Worm (Caenorhabditis elegans) whole organism, late embryonic: ENCODE results near the gene vps-36.

Experiments
- C08G9.2 ChIP-seq: sonication (generic microtip); optimal IDR thresholded peaks from 2 replicates; lab custom pipeline; 2016; ENCODE audit warnings: mild to moderate bottlenecking, missing genetic modification characterization, moderate library complexity, missing compliant biosample characterization
- C38D4.7 ChIP-seq: fragments of 200-800 bp; sonication (Bioruptor generic); optimal IDR thresholded peaks from 2 replicates; lab custom pipeline; 2018; ENCODE audit warnings: mild to moderate bottlenecking, missing genetic modification characterization, moderate library complexity, missing compliant biosample characterization
- F13H6.1 ChIP-seq: sonication (generic microtip); optimal IDR thresholded peaks from 2 replicates; lab custom pipeline; 2016; ENCODE audit warnings: missing genetic modification characterization, missing compliant biosample characterization
- T23F11.4 ChIP-seq: fragments of 200-800 bp; sonication (Bioruptor generic); optimal IDR thresholded peaks from 2 replicates; lab custom pipeline; 2018; ENCODE audit warnings: mild to moderate bottlenecking, missing genetic modification characterization, missing compliant biosample characterization
- ahr-1 ChIP-seq: sonication (generic microtip); optimal IDR thresholded peaks from 2 replicates; lab custom pipeline; 2016; ENCODE audit warnings: missing genetic modification characterization, missing compliant biosample characterization
- ama-1 ChIP-seq: fragments of 150-350 bp; optimal IDR thresholded peaks from 2 replicates; lab custom pipeline; 2014
- ceh-14 ChIP-seq: sonication (generic microtip); optimal IDR thresholded peaks from 2 replicates; lab custom pipeline; 2016; ENCODE audit warnings: missing genotype, missing genetic modification characterization, missing compliant biosample characterization
- ceh-18 ChIP-seq: sonication (generic microtip); optimal IDR thresholded peaks from 2 replicates; lab custom pipeline; 2016; ENCODE audit warnings: missing genetic modification characterization, missing compliant biosample characterization
- ceh-19 ChIP-seq: fragments of 200-800 bp; sonication (Bioruptor generic); optimal IDR thresholded peaks from 2 replicates; lab custom pipeline; 2018; ENCODE audit warnings: mild to moderate bottlenecking, missing genetic modification characterization, missing compliant biosample characterization
- ceh-24 ChIP-seq: sonication (generic microtip); optimal IDR thresholded peaks from 2 replicates; lab custom pipeline; 2016; ENCODE audit warnings: mild to moderate bottlenecking, missing genetic modification characterization, missing compliant biosample characterization
- ceh-30 ChIP-seq: fragments of 150-350 bp; optimal IDR thresholded peaks from 2 replicates; lab custom pipeline; 2014; ENCODE audit warnings: missing biosample characterization, missing genetic modification characterization
- ceh-31 ChIP-seq: sonication (generic microtip); optimal IDR thresholded peaks from 2 replicates; lab custom pipeline; 2016; ENCODE audit warnings: missing genetic modification characterization, missing compliant biosample characterization
- che-1 ChIP-seq: sonication (generic microtip); optimal IDR thresholded peaks from 2 replicates; lab custom pipeline; 2016; ENCODE audit warnings: mild to moderate bottlenecking, missing genetic modification characterization, missing compliant biosample characterization
- dve-1 ChIP-seq: sonication (generic microtip); optimal IDR thresholded peaks from 2 replicates; lab custom pipeline; 2017; ENCODE audit warnings: antibody characterized with exemption, mild to moderate bottlenecking, missing genetic modification characterization, missing compliant biosample characterization
- elt-4 ChIP-seq: sonication (generic microtip); optimal IDR thresholded peaks from 2 replicates; lab custom pipeline; 2016; ENCODE audit warnings: missing genetic modification characterization, missing compliant biosample characterization
- ets-4 ChIP-seq: sonication (generic microtip); optimal IDR thresholded peaks from 2 replicates; lab custom pipeline; 2016; ENCODE audit warnings: missing genetic modification characterization, missing compliant biosample characterization
- eyg-1 ChIP-seq: sonication (generic microtip); optimal IDR thresholded peaks from 2 replicates; lab custom pipeline; 2016; ENCODE audit warnings: missing genotype, missing genetic modification characterization, missing compliant biosample characterization
- fkh-10 ChIP-seq: fragments of 150-350 bp; optimal IDR thresholded peaks from 2 replicates; lab custom pipeline; 2014; ENCODE audit warnings: missing biosample characterization, missing genetic modification reagents, missing genetic modification characterization
- fkh-6 ChIP-seq: sonication (generic microtip); optimal IDR thresholded peaks from 2 replicates; lab custom pipeline; 2016; ENCODE audit warnings: missing genetic modification characterization, missing compliant biosample characterization
- hlh-13 ChIP-seq: fragments of 200-800 bp; sonication (Bioruptor generic); optimal IDR thresholded peaks from 2 replicates; lab custom pipeline; 2018; ENCODE audit warnings: mild to moderate bottlenecking, missing genetic modification characterization, missing compliant biosample characterization
- hlh-15 ChIP-seq: sonication (generic microtip); optimal IDR thresholded peaks from 2 replicates; lab custom pipeline; 2016; ENCODE audit warnings: missing genetic modification characterization, missing compliant biosample characterization
- hlh-30 ChIP-seq: sonication (generic microtip); optimal IDR thresholded peaks from 2 replicates; lab custom pipeline; 2017; ENCODE audit warnings: antibody characterized with exemption, missing genetic modification characterization, missing compliant biosample characterization; ENCODE audit not compliant: insufficient read depth
- lim-6 ChIP-seq: sonication (generic microtip); optimal IDR thresholded peaks from 2 replicates; lab custom pipeline; 2016; ENCODE audit warnings: missing genetic modification characterization, missing compliant biosample characterization
- lin-11 ChIP-seq: fragments of 200-800 bp; sonication (Bioruptor generic); optimal IDR thresholded peaks from 2 replicates; lab custom pipeline; 2018; ENCODE audit warnings: mild to moderate bottlenecking, missing genetic modification characterization, missing compliant biosample characterization
- mec-3 ChIP-seq: sonication (generic microtip); optimal IDR thresholded peaks from 2 replicates; lab custom pipeline; 2016; ENCODE audit warnings: borderline replicate concordance, missing genetic modification characterization, missing compliant biosample characterization
- nhr-232 ChIP-seq: sonication (generic microtip); optimal IDR thresholded peaks from 2 replicates; lab custom pipeline; 2016; ENCODE audit warnings: missing genetic modification characterization, missing compliant biosample characterization
- npax-4 ChIP-seq: sonication (generic microtip); optimal IDR thresholded peaks from 2 replicates; lab custom pipeline; 2016; ENCODE audit warnings: missing genetic modification characterization, missing compliant biosample characterization
- odd-2 ChIP-seq: sonication (generic microtip); optimal IDR thresholded peaks from 2 replicates; lab custom pipeline; 2017; ENCODE audit warnings: antibody characterized with exemption, mild to moderate bottlenecking, missing genetic modification characterization, missing compliant biosample characterization
- pag-3 ChIP-seq: sonication (generic microtip); optimal IDR thresholded peaks from 2 replicates; lab custom pipeline; 2016; ENCODE audit warnings: missing compliant biosample characterization, missing genetic modification characterization, borderline replicate concordance
- pax-1 ChIP-seq: fragments of 150-350 bp; optimal IDR thresholded peaks from 2 replicates; lab custom pipeline; 2014; ENCODE audit warnings: missing biosample characterization, missing genetic modification characterization
- pha-2 ChIP-seq: sonication (generic microtip); optimal IDR thresholded peaks from 2 replicates; lab custom pipeline; 2017; ENCODE audit warnings: mild to moderate bottlenecking, missing genetic modification characterization, missing compliant biosample characterization
- pha-4 ChIP-seq: fragments of 150-350 bp; optimal IDR thresholded peaks from 2 replicates; lab custom pipeline; 2018; ENCODE audit warnings: missing biosample characterization, missing genetic modification reagents, missing genetic modification characterization
- pqm-1 ChIP-seq: sonication (generic microtip); optimal IDR thresholded peaks from 2 replicates; lab custom pipeline; 2016; ENCODE audit warnings: missing genetic modification characterization, missing compliant biosample characterization
- ref-2 ChIP-seq: sonication (generic microtip); optimal IDR thresholded peaks from 2 replicates; lab custom pipeline; 2016; ENCODE audit warnings: missing genetic modification characterization, missing compliant biosample characterization
- rnt-1 ChIP-seq: sonication (generic microtip); optimal IDR thresholded peaks from 2 replicates; lab custom pipeline; 2016; ENCODE audit warnings: missing genetic modification characterization, missing compliant biosample characterization
- sdc-2 ChIP-seq: sonication (generic microtip); optimal IDR thresholded peaks from 2 replicates; lab custom pipeline; 2016; ENCODE audit warnings: missing genotype, missing genetic modification characterization, missing compliant biosample characterization
- sox-2 ChIP-seq: fragments of 200-800 bp; sonication (Bioruptor generic); IDR thresholded peaks from 2 replicates; pipeline ENCODE4 v1.3.6; 2022; ENCODE audit warnings: missing genetic modification reagents, missing genetic modification characterization, missing compliant biosample characterization
- sox-4 ChIP-seq: sonication (generic microtip); optimal IDR thresholded peaks from 2 replicates; lab custom pipeline; 2017; ENCODE audit warnings: mild to moderate bottlenecking, missing genetic modification characterization, inconsistent platforms, missing compliant biosample characterization
- syd-9 ChIP-seq: sonication (generic microtip); optimal IDR thresholded peaks from 2 replicates; lab custom pipeline; 2016; ENCODE audit warnings: mild to moderate bottlenecking, missing genetic modification characterization, moderate library complexity, missing compliant biosample characterization
- tbx-7 ChIP-seq: sonication (generic microtip); optimal IDR thresholded peaks from 2 replicates; lab custom pipeline; 2016; ENCODE audit warnings: missing genotype, missing genetic modification characterization, missing compliant biosample characterization
- ttx-3 ChIP-seq: sonication (generic microtip); optimal IDR thresholded peaks from 2 replicates; lab custom pipeline; 2016; ENCODE audit warnings: missing genetic modification reagents, missing genetic modification characterization, missing compliant biosample characterization
- unc-3 ChIP-seq, 2 experiments: fragments of 200-800 bp in 1 of 2; sonication (Bioruptor generic) in 1 of 2; sonication (generic microtip) in 1 of 2; conservative IDR thresholded peaks in 1 of 2; optimal IDR thresholded peaks in 1 of 2; 2 replicates each; pipeline versions ENCODE4 v1.3.6 to Lab custom; 2016 to 2022; ENCODE audit warnings: missing compliant biosample characterization in 2 of 2, missing genetic modification characterization in 2 of 2, missing genetic modification reagents in 1 of 2
- unc-42 ChIP-seq: sonication (generic microtip); optimal IDR thresholded peaks from 2 replicates; lab custom pipeline; 2016; ENCODE audit warnings: missing genotype, missing genetic modification characterization, missing compliant biosample characterization
- zip-5 ChIP-seq: sonication (generic microtip); optimal IDR thresholded peaks from 2 replicates; lab custom pipeline; 2016; ENCODE audit warnings: missing genetic modification characterization, missing compliant biosample characterization

Gene vps-36

DNA sequence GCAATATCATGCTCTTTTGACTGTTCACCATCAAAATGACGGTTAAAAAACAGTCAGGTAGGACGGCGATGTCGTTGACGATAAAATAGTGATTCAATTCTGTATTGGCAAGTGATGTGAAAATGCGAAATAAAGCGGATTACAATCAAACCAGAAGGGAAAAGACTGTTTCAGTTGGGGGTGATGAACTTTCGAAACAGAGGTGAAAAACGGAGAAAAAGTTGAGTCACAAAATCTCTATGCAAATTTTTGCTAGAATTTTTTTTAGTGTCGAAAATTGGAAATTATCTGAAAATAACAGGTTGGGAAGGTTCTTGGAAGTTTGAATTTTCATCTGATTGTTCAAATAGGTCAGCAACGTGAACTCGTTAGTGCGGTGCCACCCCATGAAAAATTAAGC, 38.7 kb downstream of the vps-36 start, which contains the start of gene nas-31:
TSS of gene nas-31 (minus strand) at position 101 of the 400 bp plus-strand sequence.
- TF ChIP-seq rnt-1 (tag; lab: Kevin White, UChicago), result no peak
- no peak for TF ChIP-seq lin-11 (tag; lab: Kevin White, UChicago)
- TF ChIP-seq ceh-31 (tag; lab: Kevin White, UChicago), result no peak
- TF ChIP-seq hlh-13 (GFP tag; lab: Kevin White, UChicago), result no peak
- TF ChIP-seq unc-3 (GFP tag; conservative IDR thresholded peaks at IDR 0.05; lab: Robert Waterston, UW), result no peak
- TF ChIP-seq unc-3 (tag; optimal IDR thresholded peaks at IDR 0.05; lab: Kevin White, UChicago), result no peak
- TF ChIP-seq hlh-15 (tag; lab: Kevin White, UChicago), result no peak
- TF ChIP-seq hlh-30 (tag; lab: Kevin White, UChicago), result no peak
- TF ChIP-seq fkh-6, result no peak
- TF ChIP-seq ceh-30 (tag; lab: Kevin White, UChicago), result no peak
- no peak for TF ChIP-seq pha-4
- TF ChIP-seq C38D4.7 (GFP tag; lab: Kevin White, UChicago), result no peak
- no peak for TF ChIP-seq sox-4 (tag; lab: Kevin White, UChicago)
- TF ChIP-seq ama-1 (lab: Kevin White, UChicago), result no peak
- no peak for TF ChIP-seq nhr-232 (tag; lab: Kevin White, UChicago)
- no peak for TF ChIP-seq fkh-10 (GFP tag; lab: Kevin White, UChicago)
- no peak for TF ChIP-seq ceh-24
- no peak for TF ChIP-seq pag-3
- TF ChIP-seq pax-1 (tag; lab: Kevin White, UChicago), result no peak

DNA sequence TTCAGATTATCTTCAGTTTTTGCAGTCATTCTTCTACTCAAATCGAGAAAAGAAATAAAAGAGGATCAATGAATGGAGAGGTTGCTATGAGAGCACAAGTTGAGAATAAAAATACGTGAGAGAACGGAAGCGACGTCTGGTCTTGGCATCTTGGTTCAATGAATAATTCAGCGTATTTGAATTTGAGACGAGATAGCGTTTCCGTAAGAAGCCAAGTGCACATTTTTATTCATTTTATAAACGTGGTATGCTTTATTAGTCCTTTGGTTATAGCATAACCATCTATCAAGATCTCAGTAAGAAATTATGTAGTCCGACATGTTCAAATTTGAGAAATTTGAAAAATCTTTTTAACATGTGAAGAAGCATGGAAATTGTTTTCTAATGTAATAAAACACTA, 42.1 kb downstream of the vps-36 start, which contains the start of gene F58B4.2:
TSS of gene F58B4.2 (minus strand) at position 101 of the 400 bp plus-strand sequence.
- no peak for TF ChIP-seq T23F11.4 (GFP tag; lab: Kevin White, UChicago)
- no peak for TF ChIP-seq hlh-15 (tag; lab: Kevin White, UChicago)
- TF ChIP-seq mec-3 (tag; lab: Kevin White, UChicago), result no peak
- TF ChIP-seq, all 69 proteins: peak for 0

ce11 chrV:10915922-10916321, 44.5 kb downstream of the vps-36 start:
- peak; percentile 2 for TF ChIP-seq ceh-18 (tag; lab: Kevin White, UChicago)
- TF ChIP-seq ceh-14 (tag; lab: Kevin White, UChicago), result no peak
- TF ChIP-seq, all 69 proteins: peak for 1

ce11 chrV:10909959-10910358, 50.5 kb downstream of the vps-36 start:
- TF ChIP-seq dve-1 (tag; lab: Kevin White, UChicago) (no peak), C38D4.7 (GFP tag; lab: Kevin White, UChicago) (no peak), npax-4 (no peak), ceh-19 (GFP tag; lab: Kevin White, UChicago) (no peak), zip-5 (tag; lab: Kevin White, UChicago) (no peak), ets-4 (tag; lab: Kevin White, UChicago) (no peak), pax-1 (tag; lab: Kevin White, UChicago) (no peak), rnt-1 (tag; lab: Kevin White, UChicago) (no peak), hlh-15 (tag; lab: Kevin White, UChicago) (no peak), pag-3 (no peak), sox-2 (GFP tag; lab: Robert Waterston, UW) (no peak), syd-9 (no peak), ttx-3 (tag; lab: Kevin White, UChicago) (no peak), ahr-1 (tag; lab: Kevin White, UChicago) (no peak), elt-4 (no peak), unc-42 (tag; lab: Kevin White, UChicago) (no peak)

ce11 chrV:10909071-10909470, 51.4 kb downstream of the vps-36 start, which contains the start of gene zzz-1:
Gene zzz-1 (minus strand): TSS chrV:10909171.
- TF ChIP-seq eyg-1 (tag; lab: Kevin White, UChicago) (no peak), rnt-1 (tag; lab: Kevin White, UChicago) (no peak), pha-2 (no peak), che-1 (tag; lab: Kevin White, UChicago) (no peak), F13H6.1 (no peak), pqm-1 (no peak), tbx-7 (tag; lab: Kevin White, UChicago) (no peak), pag-3 (no peak), hlh-13 (GFP tag; lab: Kevin White, UChicago) (no peak), syd-9 (no peak), sdc-2 (tag; lab: Kevin White, UChicago) (no peak), ttx-3 (tag; lab: Kevin White, UChicago) (no peak), fkh-10 (GFP tag; lab: Kevin White, UChicago) (no peak), odd-2 (tag; lab: Kevin White, UChicago) (no peak), lin-11 (tag; lab: Kevin White, UChicago) (no peak), lim-6 (tag; lab: Kevin White, UChicago) (no peak), ref-2 (tag; lab: Kevin White, UChicago) (no peak), C08G9.2 (no peak), ama-1 (lab: Kevin White, UChicago) (no peak)
